Worm (Caenorhabditis elegans) whole organism, L1 larva: ENCODE results near the gene R05A10.4.

Source experiments
- C16A3.4 ChIP-seq: fragments of 150-350 bp; optimal IDR thresholded peaks from 2 replicates; lab custom pipeline; 2014; ENCODE audit warnings: missing biosample characterization, missing genetic modification characterization
- C34B4.2 ChIP-seq: sonication (generic microtip); optimal IDR thresholded peaks from 2 replicates; lab custom pipeline; 2017; ENCODE audit warnings: mild to moderate bottlenecking, missing genetic modification characterization, missing compliant biosample characterization
- F16B12.6 ChIP-seq: fragments of 150-350 bp; optimal IDR thresholded peaks from 2 replicates; lab custom pipeline; 2014; ENCODE audit warnings: missing biosample characterization, missing genetic modification characterization
- Y116A8C.19 ChIP-seq: sonication (generic microtip); optimal IDR thresholded peaks from 2 replicates; lab custom pipeline; 2016; ENCODE audit warnings: missing compliant biosample characterization, missing genetic modification characterization, borderline replicate concordance
- alr-1 ChIP-seq: fragments of 200-800 bp; sonication (Bioruptor generic); optimal IDR thresholded peaks from 2 replicates; lab custom pipeline; 2018; ENCODE audit warnings: borderline replicate concordance, mild to moderate bottlenecking, missing genetic modification characterization, missing compliant biosample characterization
- aly-2 ChIP-seq: fragments of 150-350 bp; optimal IDR thresholded peaks from 2 replicates; lab custom pipeline; 2014; ENCODE audit warnings: missing biosample characterization, missing genetic modification characterization
- ceh-82 ChIP-seq, 3 experiments: fragments of 150-350 bp in 1 of 3; sonication (generic microtip) in 2 of 3; optimal IDR thresholded peaks; 2 replicates each; lab custom pipeline; 2014 to 2017; ENCODE audit warnings: missing biosample characterization in 3 of 3, missing genetic modification characterization in 3 of 3
- ces-1 ChIP-seq: fragments of 150-350 bp; optimal IDR thresholded peaks from 2 replicates; lab custom pipeline; 2014; ENCODE audit warnings: missing biosample characterization, missing genetic modification reagents, missing genetic modification characterization
- dpl-1 ChIP-seq, 3 experiments: fragments of 150-350 bp in 2 of 3; sonication (generic microtip) in 1 of 3; optimal IDR thresholded peaks; 2 replicates each; lab custom pipeline; 2014 to 2017; ENCODE audit warnings: missing biosample characterization in 3 of 3, missing genetic modification characterization in 3 of 3, missing genetic modification reagents in 3 of 3
- efl-1 ChIP-seq, 4 experiments: fragments of 150-350 bp; optimal IDR thresholded peaks in 3 of 4; peaks in 1 of 4; 1 replicate in 1 of 4; 2 replicates in 3 of 4; lab custom pipeline; 2014; ENCODE audit warnings: missing biosample characterization in 2 of 4, missing genetic modification characterization in 2 of 4, missing genetic modification reagents in 2 of 4
- fos-1 ChIP-seq: fragments of 150-350 bp; optimal IDR thresholded peaks from 2 replicates; lab custom pipeline; 2014; ENCODE audit warnings: missing biosample characterization, missing genetic modification characterization
- grh-1 ChIP-seq: fragments of 200-800 bp; sonication (Bioruptor generic); IDR thresholded peaks from 2 replicates; pipeline ENCODE4 v1.3.6; 2022; ENCODE audit warnings: missing genetic modification reagents, missing genetic modification characterization, missing compliant biosample characterization
- isw-1 ChIP-seq: fragments of 200-800 bp; sonication (Bioruptor generic); IDR thresholded peaks from 2 replicates; pipeline ENCODE4 v1.3.6; 2022; ENCODE audit warnings: missing genetic modification characterization, missing compliant biosample characterization
- lin-13 ChIP-seq: fragments of 150-350 bp; optimal IDR thresholded peaks from 2 replicates; lab custom pipeline; 2014; ENCODE audit warnings: missing biosample characterization, missing genetic modification reagents, missing genetic modification characterization
- lir-3 ChIP-seq: sonication (generic microtip); optimal IDR thresholded peaks from 2 replicates; lab custom pipeline; 2016; ENCODE audit warnings: mild to moderate bottlenecking, missing genetic modification characterization, moderate library complexity, missing compliant biosample characterization; ENCODE audit not compliant: poor library complexity
- mab-9 ChIP-seq: fragments of 200-800 bp; sonication (Bioruptor generic); IDR thresholded peaks from 2 replicates; pipeline ENCODE4 v1.3.6; 2022; ENCODE audit warnings: missing genetic modification reagents, missing genetic modification characterization, missing compliant biosample characterization
- nhr-20 ChIP-seq: sonication (generic microtip); optimal IDR thresholded peaks from 2 replicates; lab custom pipeline; 2016; ENCODE audit warnings: mild to moderate bottlenecking, missing genetic modification characterization, missing compliant biosample characterization
- nhr-237 ChIP-seq: fragments of 150-350 bp; optimal IDR thresholded peaks from 2 replicates; lab custom pipeline; 2014; ENCODE audit warnings: missing biosample characterization, missing genetic modification characterization
- nhr-28 ChIP-seq: fragments of 150-350 bp; optimal IDR thresholded peaks from 2 replicates; lab custom pipeline; 2014; ENCODE audit warnings: missing biosample characterization, missing genetic modification characterization
- nhr-47 ChIP-seq: sonication (generic microtip); optimal IDR thresholded peaks from 2 replicates; lab custom pipeline; 2016; ENCODE audit warnings: mild to moderate bottlenecking, missing genetic modification characterization, moderate library complexity, missing compliant biosample characterization
- nhr-76 ChIP-seq: sonication (generic microtip); optimal IDR thresholded peaks from 2 replicates; lab custom pipeline; 2017; ENCODE audit warnings: missing biosample characterization, missing genetic modification characterization
- nhr-84 ChIP-seq: sonication (generic microtip); optimal IDR thresholded peaks from 2 replicates; lab custom pipeline; 2017; ENCODE audit warnings: missing biosample characterization, missing genetic modification characterization
- nhr-90 ChIP-seq: sonication (generic microtip); optimal IDR thresholded peaks from 2 replicates; lab custom pipeline; 2016; ENCODE audit warnings: mild to moderate bottlenecking, missing genetic modification characterization, missing compliant biosample characterization; ENCODE audit not compliant: poor library complexity
- pag-3 ChIP-seq: sonication (generic microtip); optimal IDR thresholded peaks from 2 replicates; lab custom pipeline; 2017; ENCODE audit warnings: missing genetic modification characterization, mild to moderate bottlenecking, missing compliant biosample characterization, antibody characterized with exemption, borderline replicate concordance; ENCODE audit not compliant: insufficient read depth
- snpc-4 ChIP-seq: fragments of 150-350 bp; optimal IDR thresholded peaks from 2 replicates; lab custom pipeline; 2014; ENCODE audit warnings: missing biosample characterization, missing genetic modification characterization
- sox-4 ChIP-seq: sonication (generic microtip); optimal IDR thresholded peaks from 2 replicates; lab custom pipeline; 2016; ENCODE audit warnings: missing genetic modification characterization, missing compliant biosample characterization
- sptf-1 ChIP-seq: fragments of 150-350 bp; optimal IDR thresholded peaks from 2 replicates; lab custom pipeline; 2014; ENCODE audit warnings: missing biosample characterization, missing genetic modification characterization
- swsn-7 ChIP-seq: sonication (generic microtip); optimal IDR thresholded peaks from 2 replicates; lab custom pipeline; 2016; ENCODE audit warnings: missing genetic modification characterization, missing compliant biosample characterization
- tlp-1 ChIP-seq: fragments of 150-350 bp; optimal IDR thresholded peaks from 2 replicates; lab custom pipeline; 2014; ENCODE audit warnings: missing biosample characterization, missing genetic modification characterization
- unc-130 ChIP-seq: fragments of 150-350 bp; optimal IDR thresholded peaks from 2 replicates; lab custom pipeline; 2017; ENCODE audit warnings: missing biosample characterization, missing genetic modification characterization, inconsistent platforms
- xbp-1 ChIP-seq: sonication (generic microtip); optimal IDR thresholded peaks from 2 replicates; lab custom pipeline; 2016; ENCODE audit warnings: missing genetic modification characterization, missing compliant biosample characterization

The R05A10.4 gene

ce11 chrIV:14177058-14177457 lies 4.8 kb downstream of the R05A10.4 start, which contains the start of gene R05A10.2:
TSS of gene R05A10.2 (plus strand) at chrIV:14177271.
- no peak for TF ChIP-seq efl-1 (optimal IDR thresholded peaks at IDR 0.05; lab: Kevin White, UChicago)
- peak in 1 of 2 experiments; percentile 71 for TF ChIP-seq efl-1 (GFP tag; optimal IDR thresholded peaks at IDR 0.05 in 1 of 2; lab: Kevin White, UChicago)
- TF ChIP-seq grh-1: no peak

ce11 chrIV:14182077-14182476 lies 9.8 kb downstream of the R05A10.4 start, which contains the start of gene R05A10.1:
TSS of gene R05A10.1 (plus strand) at chrIV:14182377.
- TF ChIP-seq fos-1 (tag; lab: Kevin White, UChicago) (no peak), ceh-82 (tag; optimal IDR thresholded peaks at IDR 0.05; lab: Kevin White, UChicago) (no peak), C16A3.4 (tag; lab: Kevin White, UChicago) (no peak), lir-3 (no peak), lin-13 (GFP tag; lab: Kevin White, UChicago) (no peak), nhr-237 (tag; lab: Kevin White, UChicago) (no peak), Y116A8C.19 (tag; lab: Kevin White, UChicago) (no peak), C34B4.2 (tag; lab: Kevin White, UChicago) (no peak)

- TF ChIP-seq isw-1 (GFP tag; lab: Robert Waterston, UW) (no peak), efl-1 (optimal IDR thresholded peaks at IDR 0.05; lab: Kevin White, UChicago) (no peak), efl-1 (GFP tag; optimal IDR thresholded peaks at IDR 0.05 in 1 of 2; lab: Kevin White, UChicago) (peak in 1 of 2 experiments; percentile 91), nhr-47 (tag; lab: Kevin White, UChicago) (no peak)
These were observed 14.0 kb downstream of the R05A10.4 start for ce11 chrIV:14186264-14186663.

- TF ChIP-seq sox-4 (tag; lab: Kevin White, UChicago): no peak
- TF ChIP-seq nhr-76 (tag; lab: Kevin White, UChicago): no peak
- no peak for TF ChIP-seq unc-130 (tag; lab: Kevin White, UChicago)
- TF ChIP-seq F16B12.6 (tag; lab: Kevin White, UChicago): no peak
These were observed 19.6 kb downstream of the R05A10.4 start, which contains the start of gene K01G12.22 for ce11 chrIV:14191919-14192318. TSS of gene K01G12.22 (plus strand) at chrIV:14192219.

- TF ChIP-seq nhr-20: no peak
- TF ChIP-seq alr-1 (tag; lab: Kevin White, UChicago): no peak
- TF ChIP-seq pag-3 (tag; lab: Kevin White, UChicago): no peak
- no peak for TF ChIP-seq snpc-4 (tag; lab: Kevin White, UChicago)
- no peak for TF ChIP-seq aly-2 (tag; lab: Kevin White, UChicago)
These were observed 20.9 kb downstream of the R05A10.4 start, which contains the start of gene K01G12.3 for ce11 chrIV:14193196-14193595. TSS of gene K01G12.3 (plus strand) at chrIV:14193496.

- TF ChIP-seq nhr-28 (tag; lab: Kevin White, UChicago) (no peak), unc-130 (tag; lab: Kevin White, UChicago) (no peak), nhr-47 (tag; lab: Kevin White, UChicago) (no peak), nhr-90 (no peak), tlp-1 (tag; lab: Kevin White, UChicago) (no peak), swsn-7 (tag; lab: Kevin White, UChicago) (no peak), xbp-1 (no peak), dpl-1 (GFP tag; optimal IDR thresholded peaks at IDR 0.05; lab: Kevin White, UChicago) (no peak), sptf-1 (no peak), mab-9 (GFP tag; lab: Robert Waterston, UW) (no peak), nhr-20 (no peak), nhr-76 (tag; lab: Kevin White, UChicago) (no peak)
These were observed 22.0 kb downstream of the R05A10.4 start for ce11 chrIV:14194317-14194716.

- no peak for TF ChIP-seq snpc-4 (tag; lab: Kevin White, UChicago)
- no peak for TF ChIP-seq nhr-84
- TF ChIP-seq ces-1 (GFP tag; lab: Kevin White, UChicago): no peak
These were observed 23.9 kb downstream of the R05A10.4 start, which contains the start of gene F02H6.2 for ce11 chrIV:14196176-14196575. TSS of gene F02H6.2 (plus strand) at chrIV:14196476.
